Worm (Caenorhabditis elegans): Measurements from ENCODE around the gene Y45F10C.6.
"Not testable (repeated sequence)": the region's sequence is repeated elsewhere in the genome, so short reads cannot be mapped to it uniquely, and the experiment has no call there.

The Y45F10C.6 gene

DNA sequence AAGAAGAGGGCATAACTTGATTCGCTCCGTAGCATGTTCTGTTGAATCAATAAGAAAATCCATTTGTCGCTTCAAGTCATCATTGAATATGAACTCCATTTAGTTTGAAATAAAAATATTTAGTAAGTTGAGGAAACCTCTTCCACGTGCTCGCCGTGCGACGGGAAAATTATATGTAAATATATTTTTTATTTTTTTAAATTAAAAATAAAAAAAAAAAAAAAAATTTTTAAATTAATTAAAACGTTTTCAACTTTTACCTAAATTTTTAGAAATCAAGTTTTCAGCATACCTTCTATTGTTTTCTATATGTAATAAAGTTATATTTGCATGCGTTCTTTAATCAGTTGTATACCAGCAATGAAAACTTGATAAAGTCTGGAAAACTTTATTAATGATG is 7.3 kb downstream of the Y45F10C.6 start, which contains the start of gene Y45F10C.1:
Gene Y45F10C.1 (minus strand): TSS at position 101 of the 400 bp plus-strand sequence.
- not testable (repeated sequence) for TF ChIP-seq ceh-82 (tag; optimal IDR thresholded peaks at IDR 0.05); ztf-4 (tag; optimal IDR thresholded peaks at IDR 0.05); fkh-10 (GFP tag; optimal IDR thresholded peaks at IDR 0.05)

ce11 chrIV:13662570-13662969 is 10.4 kb downstream of the Y45F10C.6 start, which contains the start of gene Y45F10C.2:
TSS of gene Y45F10C.2 (minus strand) at chrIV:13662670.
- TF ChIP-seq pha-4, jun-1, nhr-12 (tag; optimal IDR thresholded peaks at IDR 0.05): not testable (repeated sequence)

DNA sequence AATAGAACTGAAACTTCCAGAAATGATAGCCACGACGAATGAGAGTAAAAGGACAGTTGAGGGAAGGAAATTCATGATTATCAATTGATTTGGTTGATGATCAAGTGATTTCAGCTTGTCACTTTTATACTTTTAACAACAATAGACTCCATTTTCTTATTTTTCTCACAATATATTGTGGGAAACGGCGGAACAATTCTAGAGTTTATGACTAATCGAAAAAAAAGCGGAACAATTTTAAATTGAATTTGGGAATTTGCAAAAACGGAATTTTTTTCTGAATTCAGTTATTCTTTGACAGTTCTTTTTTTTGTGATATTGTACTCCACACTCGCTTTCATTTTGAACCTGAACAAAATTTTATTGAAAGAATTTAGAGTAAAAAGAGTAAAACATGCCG is 12.0 kb downstream of the Y45F10C.6 start, which contains the start of gene Y45F10C.4:
Gene Y45F10C.4 (minus strand): TSS at position 101 of the 400 bp plus-strand sequence.
- TF ChIP-seq mml-1 (tag; optimal IDR thresholded peaks at IDR 0.05) (no peak), sea-2 (GFP tag; optimal IDR thresholded peaks at IDR 0.05) (no peak), nhr-67 (tag; optimal IDR thresholded peaks at IDR 0.05) (no peak), ztf-4 (tag; optimal IDR thresholded peaks at IDR 0.05) (no peak), snpc-4 (tag; optimal IDR thresholded peaks at IDR 0.05) (no peak), skn-1 (tag; optimal IDR thresholded peaks at IDR 0.05) (no peak), nhr-237 (tag; optimal IDR thresholded peaks at IDR 0.05) (no peak), hmg-11 (tag; optimal IDR thresholded peaks at IDR 0.05) (no peak), lsy-12 (tag; optimal IDR thresholded peaks at IDR 0.05) (no peak), daf-12 (tag; optimal IDR thresholded peaks at IDR 0.05) (no peak), tbx-2 (tag; optimal IDR thresholded peaks at IDR 0.05) (no peak), aly-2 (tag; optimal IDR thresholded peaks at IDR 0.05) (no peak)

ce11 chrIV:13665073-13665472 is 12.9 kb downstream of the Y45F10C.6 start:
- TF ChIP-seq sea-2 (GFP tag; optimal IDR thresholded peaks at IDR 0.05): no peak
- no peak for TF ChIP-seq snpc-4 (tag; optimal IDR thresholded peaks at IDR 0.05)
- no peak for TF ChIP-seq mml-1 (tag; optimal IDR thresholded peaks at IDR 0.05)
- no peak for TF ChIP-seq nhr-43 (tag; optimal IDR thresholded peaks at IDR 0.05; ENCODE audit: poor library complexity, severe bottlenecking)
- no peak for TF ChIP-seq unc-39 (tag; optimal IDR thresholded peaks at IDR 0.05)
- TF ChIP-seq mdl-1 (tag; optimal IDR thresholded peaks at IDR 0.05): no peak
- no peak for TF ChIP-seq R02D3.7 (tag; optimal IDR thresholded peaks at IDR 0.05)
- TF ChIP-seq daf-12 (tag; optimal IDR thresholded peaks at IDR 0.05): no peak
- TF ChIP-seq ceh-82 (tag; optimal IDR thresholded peaks at IDR 0.05): no peak
- no peak for TF ChIP-seq aly-2 (tag; optimal IDR thresholded peaks at IDR 0.05)
- TF ChIP-seq nfya-1 (tag; optimal IDR thresholded peaks at IDR 0.05; ENCODE audit: insufficient read depth): no peak
- TF ChIP-seq nhr-237 (tag; optimal IDR thresholded peaks at IDR 0.05): no peak
- no peak for TF ChIP-seq ama-1 (optimal IDR thresholded peaks at IDR 0.05)
- no peak for TF ChIP-seq elt-2 (tag; optimal IDR thresholded peaks at IDR 0.05)
- TF ChIP-seq ceh-28 (tag; optimal IDR thresholded peaks at IDR 0.05): no peak
- TF ChIP-seq jun-1 (tag; optimal IDR thresholded peaks at IDR 0.05): no peak
- no peak for TF ChIP-seq ztf-4 (tag; optimal IDR thresholded peaks at IDR 0.05)
- no peak for TF ChIP-seq fkh-2 (tag; optimal IDR thresholded peaks at IDR 0.05)

DNA sequence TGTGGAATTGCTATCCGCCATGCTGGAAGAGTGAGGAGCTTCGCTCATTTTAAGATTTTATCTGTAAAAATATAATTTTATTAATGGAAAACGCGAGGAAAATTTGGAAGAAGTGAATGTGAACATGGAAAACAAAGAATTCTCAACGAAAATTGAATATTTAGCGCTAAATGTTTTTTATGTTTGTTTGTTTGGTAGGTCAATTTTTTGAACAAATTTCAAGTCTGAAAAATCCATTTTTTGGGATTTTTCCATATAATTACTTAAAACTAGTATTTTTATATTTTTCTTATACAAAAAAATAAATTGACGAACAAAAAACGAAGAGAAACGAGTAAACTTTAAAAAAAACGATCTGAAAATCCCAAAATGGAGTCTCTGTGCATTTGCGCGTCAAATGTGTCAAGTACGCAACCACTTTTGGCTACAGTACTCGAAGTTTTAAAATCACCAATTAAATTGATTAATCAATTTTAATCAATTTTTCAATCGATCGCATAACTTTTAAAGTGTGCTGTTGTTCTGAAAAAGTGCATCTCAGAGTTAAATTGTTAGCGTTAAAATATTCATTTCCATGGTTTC is 14.8 kb downstream of the Y45F10C.6 start, which contains the start of gene fbxa-215:
Gene fbxa-215 (minus strand): TSS at position 61 of the 582 bp plus-strand sequence.
- TF ChIP-seq lin-39 (tag; optimal IDR thresholded peaks at IDR 0.05) (no peak), mdl-1 (tag; optimal IDR thresholded peaks at IDR 0.05) (no peak), fkh-10 (GFP tag; optimal IDR thresholded peaks at IDR 0.05) (no peak), egl-27 (tag; optimal IDR thresholded peaks at IDR 0.05) (no peak), eor-1 (tag; optimal IDR thresholded peaks at IDR 0.05) (no peak), nfya-1 (tag; optimal IDR thresholded peaks at IDR 0.05; ENCODE audit: insufficient read depth) (no peak), jun-1 (tag; optimal IDR thresholded peaks at IDR 0.05) (no peak), mml-1 (tag; optimal IDR thresholded peaks at IDR 0.05) (no peak), fkh-2 (tag; optimal IDR thresholded peaks at IDR 0.05) (no peak), sea-2 (GFP tag; optimal IDR thresholded peaks at IDR 0.05) (no peak), hmg-11 (tag; optimal IDR thresholded peaks at IDR 0.05) (no peak), ceh-82 (tag; optimal IDR thresholded peaks at IDR 0.05) (no peak)

ce11 chrIV:13673504-13673903 is 21.4 kb downstream of the Y45F10C.6 start, which contains the start of gene oac-48:
TSS of gene oac-48 (plus strand) at chrIV:13673804.
- TF ChIP-seq pqm-1 (tag; optimal IDR thresholded peaks at IDR 0.05): no peak
- TF ChIP-seq eor-1 (tag; optimal IDR thresholded peaks at IDR 0.05): no peak
- TF ChIP-seq ama-1 (optimal IDR thresholded peaks at IDR 0.05): no peak

Data from whole organism, L3 larva.